Worm (Caenorhabditis elegans): Measurements from ENCODE around the gene Y6E2A.10.
"Not testable (repeated sequence)": the region's sequence is repeated elsewhere in the genome, so short reads cannot be mapped to it uniquely, and the experiment has no call there.

The Y6E2A.10 gene

ce11 chrV:15748343-15748742, 18.0 kb upstream of the Y6E2A.10 start, which contains the start of gene T23D5.8:
Gene T23D5.8, minus strand, starts transcription at chrV:15748443.
- not testable (repeated sequence) for TF ChIP-seq ceh-16, elt-2, mml-1 (tag; optimal IDR thresholded peaks at IDR 0.05)

- not testable (repeated sequence) for TF ChIP-seq ceh-82, skn-1, mml-1 (tag; optimal IDR thresholded peaks at IDR 0.05)
These were observed 14.0 kb upstream of the Y6E2A.10 start, which contains the start of gene str-19 for ce11 chrV:15744366-15744765. Gene str-19, minus strand, starts transcription at chrV:15744466.

- TF ChIP-seq egl-5 (tag; optimal IDR thresholded peaks at IDR 0.05), result no peak
- no peak for TF ChIP-seq sea-2 (GFP tag; optimal IDR thresholded peaks at IDR 0.05)
- TF ChIP-seq ZK546.5 (tag; optimal IDR thresholded peaks at IDR 0.05), result no peak
- TF ChIP-seq unc-62 (GFP tag; optimal IDR thresholded peaks at IDR 0.05), result no peak
- no peak for TF ChIP-seq lin-15B (tag; optimal IDR thresholded peaks at IDR 0.05)
- no peak for TF ChIP-seq aly-2 (tag; optimal IDR thresholded peaks at IDR 0.05)
- TF ChIP-seq nhr-67 (tag; optimal IDR thresholded peaks at IDR 0.05), result no peak
- no peak for TF ChIP-seq egl-27 (tag; optimal IDR thresholded peaks at IDR 0.05)
- TF ChIP-seq nhr-28 (tag; optimal IDR thresholded peaks at IDR 0.05), result no peak
- TF ChIP-seq elt-1 (tag; optimal IDR thresholded peaks at IDR 0.05), result no peak
- no peak for TF ChIP-seq elt-2 (tag; optimal IDR thresholded peaks at IDR 0.05)
- TF ChIP-seq nhr-43 (tag; optimal IDR thresholded peaks at IDR 0.05; ENCODE audit: poor library complexity, severe bottlenecking), result no peak
- TF ChIP-seq daf-12 (tag; optimal IDR thresholded peaks at IDR 0.05), result no peak
- no peak for TF ChIP-seq zag-1 (tag; optimal IDR thresholded peaks at IDR 0.05)
- TF ChIP-seq mdl-1 (tag; optimal IDR thresholded peaks at IDR 0.05), result no peak
- TF ChIP-seq ztf-11 (tag; optimal IDR thresholded peaks at IDR 0.05), result no peak
- TF ChIP-seq R02D3.7 (tag; optimal IDR thresholded peaks at IDR 0.05), result no peak
- no peak for TF ChIP-seq fkh-2 (tag; optimal IDR thresholded peaks at IDR 0.05)
- TF ChIP-seq mml-1 (tag; optimal IDR thresholded peaks at IDR 0.05), result no peak
- TF ChIP-seq fos-1 (tag; optimal IDR thresholded peaks at IDR 0.05), result no peak
These were observed 11.5 kb upstream of the Y6E2A.10 start, which contains the start of gene str-18 for ce11 chrV:15741851-15742250. Gene str-18, minus strand, starts transcription at chrV:15741951.

ce11 chrV:15735720-15736119, 5.4 kb upstream of the Y6E2A.10 start, which contains the start of gene str-27:
Gene str-27, minus strand, starts transcription at chrV:15735820.
- no peak for TF ChIP-seq ceh-16 (tag; optimal IDR thresholded peaks at IDR 0.05)
- no peak for TF ChIP-seq ceh-82 (tag; optimal IDR thresholded peaks at IDR 0.05)
- no peak for TF ChIP-seq nhr-28 (tag; optimal IDR thresholded peaks at IDR 0.05)
- no peak for TF ChIP-seq aly-2 (tag; optimal IDR thresholded peaks at IDR 0.05)
- TF ChIP-seq ZK546.5 (tag; optimal IDR thresholded peaks at IDR 0.05), result no peak
- TF ChIP-seq pqm-1 (tag; optimal IDR thresholded peaks at IDR 0.05), result no peak
- TF ChIP-seq pha-4 (tag; optimal IDR thresholded peaks at IDR 0.05), result no peak
- no peak for TF ChIP-seq fkh-2 (tag; optimal IDR thresholded peaks at IDR 0.05)
- no peak for TF ChIP-seq mdl-1 (tag; optimal IDR thresholded peaks at IDR 0.05)
- no peak for TF ChIP-seq lin-39 (tag; optimal IDR thresholded peaks at IDR 0.05)
- no peak for TF ChIP-seq ceh-9 (tag; optimal IDR thresholded peaks at IDR 0.05)
- TF ChIP-seq elt-3 (tag; optimal IDR thresholded peaks at IDR 0.05), result no peak
- TF ChIP-seq snpc-4 (tag; optimal IDR thresholded peaks at IDR 0.05), result no peak
- no peak for TF ChIP-seq tbx-2 (tag; optimal IDR thresholded peaks at IDR 0.05)
- no peak for TF ChIP-seq nhr-76 (tag; optimal IDR thresholded peaks at IDR 0.05)
- no peak for TF ChIP-seq nhr-12 (tag; optimal IDR thresholded peaks at IDR 0.05)
- no peak for TF ChIP-seq nhr-237 (tag; optimal IDR thresholded peaks at IDR 0.05)
- TF ChIP-seq ama-1 (optimal IDR thresholded peaks at IDR 0.05), result no peak

- no peak for TF ChIP-seq elt-2 (tag; optimal IDR thresholded peaks at IDR 0.05)
- TF ChIP-seq lsy-12 (tag; optimal IDR thresholded peaks at IDR 0.05), result no peak
- no peak for TF ChIP-seq nhr-28 (tag; optimal IDR thresholded peaks at IDR 0.05)
- TF ChIP-seq nhr-67 (tag; optimal IDR thresholded peaks at IDR 0.05), result no peak
- TF ChIP-seq elt-3 (tag; optimal IDR thresholded peaks at IDR 0.05), result no peak
- TF ChIP-seq eor-1 (tag; optimal IDR thresholded peaks at IDR 0.05), result no peak
- no peak for TF ChIP-seq snpc-4 (tag; optimal IDR thresholded peaks at IDR 0.05)
- TF ChIP-seq R02D3.7 (tag; optimal IDR thresholded peaks at IDR 0.05), result no peak
- TF ChIP-seq nhr-11 (tag; optimal IDR thresholded peaks at IDR 0.05), result no peak
- no peak for TF ChIP-seq nhr-23 (tag; optimal IDR thresholded peaks at IDR 0.05)
- TF ChIP-seq ztf-4 (tag; optimal IDR thresholded peaks at IDR 0.05), result no peak
- TF ChIP-seq lin-15B (tag; optimal IDR thresholded peaks at IDR 0.05), result no peak
- no peak for TF ChIP-seq fos-1 (tag; optimal IDR thresholded peaks at IDR 0.05)
- no peak for TF ChIP-seq egl-27 (tag; optimal IDR thresholded peaks at IDR 0.05)
- no peak for TF ChIP-seq mml-1 (tag; optimal IDR thresholded peaks at IDR 0.05)
- no peak for TF ChIP-seq unc-62 (GFP tag; optimal IDR thresholded peaks at IDR 0.05)
- TF ChIP-seq ama-1 (optimal IDR thresholded peaks at IDR 0.05), result no peak
- TF ChIP-seq ztf-11 (tag; optimal IDR thresholded peaks at IDR 0.05), result no peak
- no peak for TF ChIP-seq mdl-1 (tag; optimal IDR thresholded peaks at IDR 0.05)
These were observed 3.2 kb upstream of the Y6E2A.10 start, which contains the start of gene T23D5.3 for ce11 chrV:15733568-15733967. Gene T23D5.3, minus strand, starts transcription at chrV:15733668.

All from whole organism, L3 larva.